Fruit fly (Drosophila melanogaster) whole organism, embryonic: Measurements from ENCODE around the gene CG6652.
A peak's percentile ranks its signal among the peaks of the same experiment; 100 is the strongest.

Experiments
- Aef1 ChIP-seq: fragments of 200-800 bp; sonication (Bioruptor generic); IDR thresholded peaks from 3 replicates; pipeline ENCODE4 v1.3.6; 2022; ENCODE audit warnings: missing biosample characterization, missing genetic modification characterization
- CG10267 ChIP-seq: fragments of 200-800 bp; sonication (Bioruptor generic); optimal IDR thresholded peaks from 2 replicates; lab custom pipeline; 2018; ENCODE audit warnings: missing biosample characterization, mild to moderate bottlenecking, missing genetic modification characterization, moderate library complexity
- CG10321 ChIP-seq: fragments of 200-800 bp; sonication (Bioruptor generic); IDR thresholded peaks from 2 replicates; pipeline ENCODE4 v1.3.6; 2022; ENCODE audit warnings: missing biosample characterization, missing genetic modification characterization
- CG11696 ChIP-seq: fragments of 200-800 bp; sonication (Bioruptor generic); IDR thresholded peaks from 2 replicates; pipeline ENCODE4 v1.3.6; 2022; ENCODE audit warnings: missing biosample characterization, missing genetic modification characterization
- CG11723 ChIP-seq: fragments of 200-800 bp; sonication (Bioruptor generic); optimal IDR thresholded peaks from 2 replicates; lab custom pipeline; 2017; ENCODE audit warnings: missing biosample characterization, mild to moderate bottlenecking, missing genetic modification characterization
- CG14667 ChIP-seq: fragments of 200-800 bp; sonication (Bioruptor generic); IDR thresholded peaks from 2 replicates; pipeline ENCODE4 v1.3.6; 2022; ENCODE audit warnings: missing biosample characterization, missing genetic modification characterization
- CG15514 ChIP-seq: fragments of 200-800 bp; sonication (Bioruptor generic); optimal IDR thresholded peaks from 3 replicates; lab custom pipeline; 2017; ENCODE audit warnings: missing biosample characterization, missing genetic modification characterization, mild to moderate bottlenecking, moderate library complexity, missing genetic modification reagents
- CG15601 ChIP-seq: fragments of 200-800 bp; sonication (Bioruptor generic); optimal IDR thresholded peaks from 3 replicates; lab custom pipeline; 2019; ENCODE audit warnings: missing biosample characterization, mild to moderate bottlenecking, missing genetic modification characterization, moderate library complexity
- CG2712 ChIP-seq: fragments of 200-800 bp; optimal IDR thresholded peaks from 3 replicates; lab custom pipeline; 2019; ENCODE audit warnings: missing biosample characterization, mild to moderate bottlenecking, missing genetic modification characterization, moderate library complexity
- CG42726 ChIP-seq: fragments of 200-800 bp; sonication (Bioruptor generic); IDR thresholded peaks from 2 replicates; pipeline ENCODE4 v1.3.6; 2022; ENCODE audit warnings: missing biosample characterization, missing genetic modification characterization; ENCODE audit not compliant: partially characterized antibody
- CG4707 ChIP-seq: fragments of 200-800 bp; sonication (Bioruptor generic); optimal IDR thresholded peaks from 2 replicates; lab custom pipeline; 2018; ENCODE audit warnings: missing biosample characterization, mild to moderate bottlenecking, missing genetic modification characterization, moderate library complexity
- CG5953 ChIP-seq: fragments of 200-800 bp; sonication (Bioruptor generic); IDR thresholded peaks from 2 replicates; pipeline ENCODE4 v1.3.6; 2022; ENCODE audit warnings: missing biosample characterization, missing genetic modification characterization
- CG7372 ChIP-seq: fragments of 200-800 bp; sonication (Bioruptor generic); IDR thresholded peaks from 2 replicates; pipeline ENCODE4 v1.3.6; 2022; ENCODE audit warnings: missing biosample characterization, missing genetic modification characterization
- CG7786 ChIP-seq: fragments of 200-800 bp; sonication (Bioruptor generic); optimal IDR thresholded peaks from 2 replicates; lab custom pipeline; 2016; ENCODE audit warnings: missing biosample characterization, missing genetic modification characterization
- CG8765 ChIP-seq: fragments of 200-800 bp; sonication (Bioruptor generic); IDR thresholded peaks from 2 replicates; pipeline ENCODE4 v1.3.6; 2022; ENCODE audit warnings: missing biosample characterization, missing genetic modification characterization
- Camta ChIP-seq: fragments of 200-800 bp; sonication (Bioruptor generic); optimal IDR thresholded peaks from 2 replicates; lab custom pipeline; 2016; ENCODE audit warnings: missing biosample characterization, missing genetic modification characterization
- Chrac-16 ChIP-seq: fragments of 200-800 bp; sonication (Bioruptor generic); optimal IDR thresholded peaks from 3 replicates; lab custom pipeline; 2016; ENCODE audit warnings: missing biosample characterization, missing genetic modification characterization
- Dbx ChIP-seq: fragments of 200-800 bp; sonication (Bioruptor generic); IDR thresholded peaks from 3 replicates; pipeline ENCODE4 v1.3.6; 2022; ENCODE audit warnings: missing biosample characterization, missing genetic modification characterization
- Dfd ChIP-seq, 2 experiments: fragments of >200 bp; optimal IDR thresholded peaks; 2 replicates each; lab custom pipeline; 2017; ENCODE audit warnings: missing biosample characterization in 2 of 2, missing genetic modification characterization in 2 of 2
- Dp ChIP-seq: fragments of 200-800 bp; sonication (Bioruptor generic); optimal IDR thresholded peaks from 2 replicates; lab custom pipeline; 2018; ENCODE audit warnings: missing biosample characterization, mild to moderate bottlenecking, missing genetic modification characterization, moderate library complexity
- ERR ChIP-seq: fragments of 200-800 bp; sonication (Bioruptor generic); optimal IDR thresholded peaks from 2 replicates; lab custom pipeline; 2016; ENCODE audit warnings: missing biosample characterization, missing genetic modification characterization
- Eip74EF ChIP-seq, 2 experiments: fragments of 200-800 bp in 1 of 2; fragments of >200 bp in 1 of 2; sonication (Bioruptor generic) in 1 of 2; optimal IDR thresholded peaks; 2 replicates each; lab custom pipeline; 2017 to 2019; ENCODE audit warnings: missing biosample characterization in 2 of 2, missing genetic modification characterization in 2 of 2, mild to moderate bottlenecking in 1 of 2, moderate library complexity in 1 of 2
- H15 ChIP-seq: fragments of 200-800 bp; sonication (Bioruptor generic); IDR thresholded peaks from 3 replicates; pipeline ENCODE4 v1.3.6; 2022; ENCODE audit warnings: missing biosample characterization, missing genetic modification characterization
- Hmr ChIP-seq: fragments of 200-800 bp; sonication (Bioruptor generic); optimal IDR thresholded peaks from 3 replicates; lab custom pipeline; 2017; ENCODE audit warnings: mild to moderate bottlenecking, missing biosample characterization, missing genetic modification reagents, missing genetic modification characterization
- Hr39 ChIP-seq: fragments of >200 bp; optimal IDR thresholded peaks from 2 replicates; lab custom pipeline; 2017
- Lpt ChIP-seq: fragments of >200 bp; optimal IDR thresholded peaks from 2 replicates; lab custom pipeline; 2018; ENCODE audit warnings: missing biosample characterization, missing genetic modification characterization
- NFAT ChIP-seq: fragments of 200-800 bp; sonication (Bioruptor generic); IDR thresholded peaks from 2 replicates; pipeline ENCODE4 v1.3.6; 2022; ENCODE audit warnings: missing biosample characterization, missing genetic modification characterization
- Nf-YA ChIP-seq: fragments of 200-800 bp; sonication (Bioruptor generic); IDR thresholded peaks from 2 replicates; pipeline ENCODE4 v1.3.6; 2022; ENCODE audit warnings: missing biosample characterization, missing genetic modification characterization
- az2 ChIP-seq: fragments of 200-800 bp; sonication (Bioruptor generic); optimal IDR thresholded peaks from 3 replicates; lab custom pipeline; 2016; ENCODE audit warnings: missing biosample characterization, missing genetic modification characterization
- bigmax ChIP-seq: fragments of 200-800 bp; sonication (Bioruptor generic); optimal IDR thresholded peaks from 2 replicates; lab custom pipeline; 2018; ENCODE audit warnings: missing biosample characterization, mild to moderate bottlenecking, missing genetic modification characterization
- bowl ChIP-seq: fragments of 200-800 bp; sonication (Bioruptor generic); IDR thresholded peaks from 2 replicates; pipeline ENCODE4 v1.3.6; 2022; ENCODE audit warnings: missing biosample characterization, missing genetic modification characterization
- corto ChIP-seq: fragments of 200-800 bp; sonication (Bioruptor generic); optimal IDR thresholded peaks from 2 replicates; lab custom pipeline; 2016; ENCODE audit warnings: missing biosample characterization, mild to moderate bottlenecking, missing genetic modification characterization, moderate library complexity
- fu2 ChIP-seq: fragments of 200-800 bp; sonication (Bioruptor generic); optimal IDR thresholded peaks from 2 replicates; lab custom pipeline; 2016; ENCODE audit warnings: missing biosample characterization, missing genetic modification characterization
- gcm2 ChIP-seq: fragments of 200-800 bp; sonication (Bioruptor generic); optimal IDR thresholded peaks from 2 replicates; lab custom pipeline; 2016; ENCODE audit warnings: missing biosample characterization, missing genetic modification characterization
- grn ChIP-seq: fragments of 200-800 bp; sonication (Bioruptor generic); optimal IDR thresholded peaks from 3 replicates; lab custom pipeline; 2017; ENCODE audit warnings: missing biosample characterization, missing genetic modification characterization
- gro ChIP-seq: fragments of 200-800 bp; sonication (Bioruptor generic); optimal IDR thresholded peaks from 2 replicates; lab custom pipeline; 2016; ENCODE audit warnings: missing biosample characterization, missing genetic modification characterization
- hth ChIP-seq: fragments of >200 bp; optimal IDR thresholded peaks from 2 replicates; lab custom pipeline; 2017; ENCODE audit warnings: inconsistent platforms
- jumu ChIP-seq: fragments of 200-800 bp; sonication (Bioruptor generic); optimal IDR thresholded peaks from 3 replicates; lab custom pipeline; 2016; ENCODE audit warnings: missing biosample characterization, missing genetic modification characterization
- kni ChIP-seq: fragments of 200-800 bp; sonication (Bioruptor generic); optimal IDR thresholded peaks from 3 replicates; lab custom pipeline; 2017; ENCODE audit warnings: mild to moderate bottlenecking, missing biosample characterization, missing genetic modification reagents, missing genetic modification characterization
- nerfin-1 ChIP-seq: fragments of 200-800 bp; sonication (Bioruptor generic); optimal IDR thresholded peaks from 3 replicates; lab custom pipeline; 2019; ENCODE audit warnings: missing biosample characterization, mild to moderate bottlenecking, missing genetic modification characterization, moderate library complexity
- odd ChIP-seq: fragments of 200-800 bp; sonication (Bioruptor generic); optimal IDR thresholded peaks from 2 replicates; lab custom pipeline; 2017; ENCODE audit warnings: missing biosample characterization, mild to moderate bottlenecking, missing genetic modification characterization
- onecut ChIP-seq: fragments of 200-800 bp; sonication (Bioruptor generic); IDR thresholded peaks from 2 replicates; pipeline ENCODE4 v1.3.6; 2022; ENCODE audit warnings: missing biosample characterization, missing genetic modification characterization
- pfk ChIP-seq: fragments of 200-800 bp; sonication (Bioruptor generic); optimal IDR thresholded peaks from 2 replicates; lab custom pipeline; 2018; ENCODE audit warnings: missing biosample characterization, mild to moderate bottlenecking, missing genetic modification characterization, moderate library complexity
- pros ChIP-seq: fragments of 200-800 bp; sonication (Bioruptor generic); optimal IDR thresholded peaks from 3 replicates; lab custom pipeline; 2019; ENCODE audit warnings: missing biosample characterization, mild to moderate bottlenecking, missing genetic modification characterization, moderate library complexity
- pum ChIP-seq: fragments of 200-800 bp; sonication (Bioruptor generic); optimal IDR thresholded peaks from 2 replicates; lab custom pipeline; 2016; ENCODE audit warnings: missing biosample characterization, missing genetic modification characterization
- sc ChIP-seq, 3 experiments: fragments of >200 bp in 2 of 3; fragments of 200-800 bp in 1 of 3; sonication (Bioruptor generic) in 1 of 3; optimal IDR thresholded peaks; 2 replicates in 2 of 3; 3 replicates in 1 of 3; lab custom pipeline; 2017; ENCODE audit warnings: mild to moderate bottlenecking in 1 of 3, missing biosample characterization in 1 of 3, missing genetic modification characterization in 1 of 3, missing genetic modification reagents in 1 of 3
- sens-2 ChIP-seq: fragments of 200-800 bp; sonication (Bioruptor generic); IDR thresholded peaks from 2 replicates; pipeline ENCODE4 v1.3.6; 2022; ENCODE audit warnings: missing biosample characterization, missing genetic modification characterization
- stc ChIP-seq: fragments of 200-800 bp; sonication (Bioruptor generic); IDR thresholded peaks from 2 replicates; pipeline ENCODE4 v1.3.6; 2022; ENCODE audit warnings: missing biosample characterization, missing genetic modification characterization
- wdn ChIP-seq: fragments of 200-800 bp; sonication (Bioruptor generic); IDR thresholded peaks from 2 replicates; pipeline ENCODE4 v1.3.6; 2022; ENCODE audit warnings: missing biosample characterization, missing genetic modification characterization

The CG6652 gene

dm6 chr3L:17015663-17016575 lies 6.7 kb downstream of the CG6652 start, which contains the start of the genes CG6664 and CG7728 (continued):
- TF ChIP-seq sens-2 (GFP tag; lab: Robert Waterston, UW), result 0 out of 2 replicates have a peak, but pooled peaks have one; percentile 27
- TF ChIP-seq Nf-YA (GFP tag; lab: Robert Waterston, UW), result no peak
- TF ChIP-seq Aef1, result peak; percentile 54; the same call in 2 of the 3 replicates
- no peak for TF ChIP-seq ERR (GFP tag; lab: Kevin White, UChicago)
- no peak for TF ChIP-seq CG11696 (GFP tag; lab: Robert Waterston, UW)
- TF ChIP-seq gro, result no peak
- TF ChIP-seq NFAT (GFP tag; lab: Robert Waterston, UW), result peak; percentile 61; the same call in 1 of the 2 replicates
- TF ChIP-seq CG5953 (GFP tag; lab: Robert Waterston, UW), result no peak
- peak; percentile 82 for TF ChIP-seq CG4707
- TF ChIP-seq Camta (GFP tag; lab: Kevin White, UChicago), result peak; percentile 13
- TF ChIP-seq Dfd (GFP tag; optimal IDR thresholded peaks at IDR 0.05; lab: Kevin White, UChicago), result no peak
- TF ChIP-seq Lpt (GFP tag; lab: Kevin White, UChicago), result no peak
- peak; percentile 41 for TF ChIP-seq Chrac-16 (GFP tag; lab: Kevin White, UChicago)
- no peak for TF ChIP-seq Eip74EF (GFP tag; optimal IDR thresholded peaks at IDR 0.05; lab: Kevin White, UChicago)
- peak; percentile 54; the same call in 2 of the 3 replicates for TF ChIP-seq Dbx (GFP tag; lab: Robert Waterston, UW)
- no peak for TF ChIP-seq CG7372
- TF ChIP-seq CG2712, result peak; percentile 51
- peak; percentile 35 for TF ChIP-seq CG10267 (tag; lab: Kevin White, UChicago)
- TF ChIP-seq CG15514 (GFP tag; lab: Kevin White, UChicago), result peak; percentile 25
- peak; percentile 17; the same call in 1 of the 2 replicates for TF ChIP-seq onecut (GFP tag; lab: Robert Waterston, UW)
- TF ChIP-seq Hr39 (lab: Kevin White, UChicago), result no peak
- TF ChIP-seq CG11723 (GFP tag; lab: Kevin White, UChicago), result no peak
- TF ChIP-seq corto (GFP tag; lab: Kevin White, UChicago), result no peak
- no peak for TF ChIP-seq sc (optimal IDR thresholded peaks at IDR 0.05; lab: Kevin White, UChicago)
- TF ChIP-seq sc (GFP tag; optimal IDR thresholded peaks at IDR 0.05; lab: Kevin White, UChicago), result peak; percentile 24
- TF ChIP-seq odd (GFP tag; lab: Kevin White, UChicago), result no peak
- no peak for TF ChIP-seq az2
- TF ChIP-seq nerfin-1 (tag; lab: Kevin White, UChicago), result peak; percentile 43
- TF ChIP-seq kni (GFP tag; lab: Kevin White, UChicago), result peak; percentile 43
- peak; percentile 21 for TF ChIP-seq CG15601 (tag; lab: Kevin White, UChicago)
- TF ChIP-seq H15 (GFP tag; lab: Robert Waterston, UW), result peak; percentile 30; the same call in 1 of the 3 replicates
- TF ChIP-seq Dp (GFP tag; lab: Kevin White, UChicago), result peak; percentile 47
- TF ChIP-seq gcm2, result no peak
- 0 out of 2 replicates have a peak, but pooled peaks have one; percentile 35 for TF ChIP-seq CG8765 (GFP tag; lab: Robert Waterston, UW)
- no peak for TF ChIP-seq bowl (GFP tag; lab: Robert Waterston, UW)
- no peak for TF ChIP-seq hth (lab: Kevin White, UChicago)
- TF ChIP-seq bigmax (GFP tag; lab: Kevin White, UChicago), result no peak
- peak; percentile 19 for TF ChIP-seq fu2 (GFP tag; lab: Kevin White, UChicago)
- no peak for TF ChIP-seq CG10321
- peak; percentile 35 for TF ChIP-seq pum (GFP tag; lab: Kevin White, UChicago)
- no peak for TF ChIP-seq wdn
- no peak for TF ChIP-seq pfk
- TF ChIP-seq Hmr (GFP tag; lab: Kevin White, UChicago), result peak; percentile 58
- TF ChIP-seq pros (GFP tag; lab: Kevin White, UChicago), result no peak
- no peak for TF ChIP-seq CG7786 (GFP tag; lab: Kevin White, UChicago)
- TF ChIP-seq CG42726 (GFP tag; lab: Robert Waterston, UW), result 0 out of 2 replicates have a peak, but pooled peaks have one; percentile 47
- TF ChIP-seq jumu (GFP tag; lab: Kevin White, UChicago), result peak; percentile 29
- TF ChIP-seq stc, result no peak
- TF ChIP-seq CG14667 (GFP tag; lab: Robert Waterston, UW), result peak; percentile 13; the same call in 1 of the 2 replicates
- TF ChIP-seq grn (GFP tag; lab: Kevin White, UChicago), result no peak
